Fruit fly (Drosophila melanogaster) whole organism, embryonic: ENCODE measurements around the gene plum.

ENCODE experiments used
- CG10321 ChIP-seq: fragments of 200-800 bp; sonication (Bioruptor generic); IDR thresholded peaks from 2 replicates; pipeline ENCODE4 v1.3.6; 2022; ENCODE audit warnings: missing biosample characterization, missing genetic modification characterization
- CG10543 ChIP-seq: fragments of 200-800 bp; sonication (Bioruptor generic); optimal IDR thresholded peaks from 3 replicates; lab custom pipeline; 2017; ENCODE audit warnings: missing biosample characterization, mild to moderate bottlenecking, missing genetic modification characterization, moderate library complexity
- CG11247 ChIP-seq: fragments of 200-800 bp; sonication (Bioruptor generic); IDR thresholded peaks from 2 replicates; pipeline ENCODE4 v1.3.6; 2022; ENCODE audit warnings: missing biosample characterization, missing genetic modification characterization
- CG11398 ChIP-seq: fragments of 200-800 bp; sonication (Bioruptor generic); optimal IDR thresholded peaks from 2 replicates; lab custom pipeline; 2016; ENCODE audit warnings: missing biosample characterization, missing genetic modification characterization
- CG11695 ChIP-seq: fragments of 200-800 bp; sonication (Bioruptor generic); IDR thresholded peaks from 3 replicates; pipeline ENCODE4 v1.3.6; 2022; ENCODE audit warnings: missing biosample characterization, missing genetic modification characterization
- CG12104 ChIP-seq: fragments of 200-800 bp; sonication (Bioruptor generic); optimal IDR thresholded peaks from 3 replicates; lab custom pipeline; 2016; ENCODE audit warnings: missing biosample characterization, missing genetic modification characterization
- CG13624 ChIP-seq: fragments of 200-800 bp; sonication (Bioruptor generic); optimal IDR thresholded peaks from 2 replicates; lab custom pipeline; 2016; ENCODE audit warnings: missing biosample characterization, missing genetic modification characterization
- CG14667 ChIP-seq: fragments of 200-800 bp; sonication (Bioruptor generic); IDR thresholded peaks from 2 replicates; pipeline ENCODE4 v1.3.6; 2022; ENCODE audit warnings: missing biosample characterization, missing genetic modification characterization
- CG1529 ChIP-seq: fragments of 200-800 bp; sonication (Bioruptor generic); optimal IDR thresholded peaks from 3 replicates; lab custom pipeline; 2018; ENCODE audit warnings: missing biosample characterization, missing genetic modification characterization
- CG1647 ChIP-seq: fragments of 200-800 bp; sonication (Bioruptor generic); optimal IDR thresholded peaks from 3 replicates; lab custom pipeline; 2016; ENCODE audit warnings: missing biosample characterization, missing genetic modification characterization
- CG34376 ChIP-seq: fragments of 200-800 bp; sonication (Bioruptor generic); optimal IDR thresholded peaks from 2 replicates; lab custom pipeline; 2018; ENCODE audit warnings: missing biosample characterization, mild to moderate bottlenecking, missing genetic modification characterization
- CG3838 ChIP-seq: fragments of 200-800 bp; sonication (Bioruptor generic); optimal IDR thresholded peaks from 3 replicates; lab custom pipeline; 2016; ENCODE audit warnings: missing biosample characterization, missing genetic modification characterization
- CG4282 ChIP-seq: fragments of 200-800 bp; sonication (Bioruptor generic); optimal IDR thresholded peaks from 2 replicates; lab custom pipeline; 2016; ENCODE audit warnings: missing biosample characterization, missing genetic modification characterization
- CG43689 ChIP-seq: fragments of 200-800 bp; sonication (Bioruptor generic); IDR thresholded peaks from 2 replicates; pipeline ENCODE4 v1.3.6; 2022; ENCODE audit warnings: missing biosample characterization, missing genetic modification characterization
- CG4730 ChIP-seq: fragments of 200-800 bp; sonication (Bioruptor generic); IDR thresholded peaks from 2 replicates; pipeline ENCODE4 v1.3.6; 2022; ENCODE audit warnings: missing biosample characterization, missing genetic modification characterization
- CG6254 ChIP-seq: fragments of 200-800 bp; sonication (Bioruptor generic); optimal IDR thresholded peaks from 3 replicates; lab custom pipeline; 2017; ENCODE audit warnings: mild to moderate bottlenecking, missing biosample characterization, missing genetic modification reagents, missing genetic modification characterization
- CG6272 ChIP-seq: fragments of 200-800 bp; sonication (Bioruptor generic); IDR thresholded peaks from 2 replicates; pipeline ENCODE4 v1.3.6; 2022; ENCODE audit warnings: missing biosample characterization, missing genetic modification characterization
- CG7357 ChIP-seq: fragments of 200-800 bp; sonication (Bioruptor generic); IDR thresholded peaks from 3 replicates; pipeline ENCODE4 v1.3.6; 2022; ENCODE audit warnings: missing biosample characterization, missing genetic modification characterization
- CG7786 ChIP-seq: fragments of 200-800 bp; sonication (Bioruptor generic); optimal IDR thresholded peaks from 2 replicates; lab custom pipeline; 2016; ENCODE audit warnings: missing biosample characterization, missing genetic modification characterization
- CG9797 ChIP-seq: fragments of 200-800 bp; sonication (Bioruptor generic); optimal IDR thresholded peaks from 3 replicates; lab custom pipeline; 2018; ENCODE audit warnings: missing biosample characterization, mild to moderate bottlenecking, missing genetic modification characterization
- CTCF ChIP-seq: fragments of 200-800 bp; sonication (Bioruptor generic); optimal IDR thresholded peaks from 2 replicates; lab custom pipeline; 2017; ENCODE audit warnings: missing biosample characterization, mild to moderate bottlenecking, missing genetic modification characterization, moderate library complexity
- D19B ChIP-seq: fragments of 200-800 bp; sonication (Bioruptor generic); optimal IDR thresholded peaks from 2 replicates; lab custom pipeline; 2017; ENCODE audit warnings: missing biosample characterization, mild to moderate bottlenecking, missing genetic modification characterization
- Dip3 ChIP-seq: fragments of 200-800 bp; sonication (Bioruptor generic); optimal IDR thresholded peaks from 3 replicates; lab custom pipeline; 2016; ENCODE audit warnings: missing biosample characterization, missing genetic modification characterization
- HLH3B ChIP-seq: fragments of 200-800 bp; sonication (Bioruptor generic); IDR thresholded peaks from 2 replicates; pipeline ENCODE4 v1.3.6; 2022; ENCODE audit warnings: missing biosample characterization, missing genetic modification characterization
- Nf-YA ChIP-seq: fragments of 200-800 bp; sonication (Bioruptor generic); IDR thresholded peaks from 2 replicates; pipeline ENCODE4 v1.3.6; 2022; ENCODE audit warnings: missing biosample characterization, missing genetic modification characterization
- Opbp ChIP-seq: fragments of 200-800 bp; sonication (Bioruptor generic); IDR thresholded peaks from 3 replicates; pipeline ENCODE4 v1.3.6; 2022; ENCODE audit warnings: missing biosample characterization, missing genetic modification characterization; ENCODE audit not compliant: partially characterized antibody
- Ptx1 ChIP-seq: fragments of 200-800 bp; sonication (Bioruptor generic); IDR thresholded peaks from 2 replicates; pipeline ENCODE4 v1.3.6; 2022; ENCODE audit warnings: missing biosample characterization, missing genetic modification characterization
- Spps ChIP-seq: fragments of 200-800 bp; sonication (Bioruptor generic); optimal IDR thresholded peaks from 2 replicates; lab custom pipeline; 2018; ENCODE audit warnings: missing biosample characterization, mild to moderate bottlenecking, missing genetic modification characterization
- ap ChIP-seq: fragments of 200-800 bp; sonication (Bioruptor generic); IDR thresholded peaks from 2 replicates; pipeline ENCODE4 v1.3.6; 2022; ENCODE audit warnings: missing biosample characterization, missing genetic modification characterization
- ash1 ChIP-seq: fragments of 200-800 bp; sonication (Bioruptor generic); optimal IDR thresholded peaks from 2 replicates; lab custom pipeline; 2018; ENCODE audit warnings: missing biosample characterization, mild to moderate bottlenecking, missing genetic modification characterization
- bowl ChIP-seq: fragments of 200-800 bp; sonication (Bioruptor generic); IDR thresholded peaks from 2 replicates; pipeline ENCODE4 v1.3.6; 2022; ENCODE audit warnings: missing biosample characterization, missing genetic modification characterization
- btn ChIP-seq: fragments of 200-800 bp; sonication (Bioruptor generic); optimal IDR thresholded peaks from 2 replicates; lab custom pipeline; 2016; ENCODE audit warnings: missing biosample characterization, missing genetic modification characterization
- cad ChIP-seq: fragments of >200 bp; optimal IDR thresholded peaks from 2 replicates; lab custom pipeline; 2017; ENCODE audit warnings: missing biosample characterization, missing genetic modification characterization
- chinmo ChIP-seq: fragments of 200-800 bp; sonication (Bioruptor generic); IDR thresholded peaks from 4 replicates; pipeline ENCODE4 v1.3.6; 2022; ENCODE audit warnings: missing biosample characterization, missing genetic modification characterization; ENCODE audit not compliant: partially characterized antibody
- ci ChIP-seq: fragments of 200-800 bp; sonication (Bioruptor generic); IDR thresholded peaks from 3 replicates; pipeline ENCODE4 v1.3.6; 2022; ENCODE audit warnings: missing biosample characterization, missing genetic modification characterization
- dm ChIP-seq: fragments of 200-800 bp; sonication (Bioruptor generic); optimal IDR thresholded peaks from 3 replicates; lab custom pipeline; 2016; ENCODE audit warnings: missing biosample characterization, missing genetic modification characterization
- dmrt99B ChIP-seq: fragments of 200-800 bp; sonication (Bioruptor generic); optimal IDR thresholded peaks from 2 replicates; lab custom pipeline; 2018; ENCODE audit warnings: missing biosample characterization, mild to moderate bottlenecking, missing genetic modification characterization, moderate library complexity
- fd96Cb ChIP-seq: fragments of 200-800 bp; sonication (Bioruptor generic); optimal IDR thresholded peaks from 2 replicates; lab custom pipeline; 2018; ENCODE audit warnings: missing biosample characterization, mild to moderate bottlenecking, missing genetic modification characterization, moderate library complexity
- grn ChIP-seq: fragments of 200-800 bp; sonication (Bioruptor generic); optimal IDR thresholded peaks from 3 replicates; lab custom pipeline; 2017; ENCODE audit warnings: missing biosample characterization, missing genetic modification characterization
- hth ChIP-seq: fragments of >200 bp; optimal IDR thresholded peaks from 2 replicates; lab custom pipeline; 2017; ENCODE audit warnings: inconsistent platforms
- lilli ChIP-seq: fragments of 200-800 bp; sonication (Bioruptor generic); optimal IDR thresholded peaks from 3 replicates; lab custom pipeline; 2016; ENCODE audit warnings: missing biosample characterization, missing genetic modification characterization
- nom ChIP-seq: fragments of 200-800 bp; sonication (Bioruptor generic); optimal IDR thresholded peaks from 2 replicates; lab custom pipeline; 2017; ENCODE audit warnings: missing biosample characterization, missing genetic modification characterization, mild to moderate bottlenecking, moderate library complexity, missing genetic modification reagents
- p53 ChIP-seq: fragments of 200-800 bp; sonication (Bioruptor generic); optimal IDR thresholded peaks from 2 replicates; lab custom pipeline; 2016; ENCODE audit warnings: missing biosample characterization, missing genetic modification characterization
- pan ChIP-seq, 4 experiments: fragments of >200 bp in 3 of 4; fragments of 200-800 bp in 1 of 4; sonication (Bioruptor generic) in 1 of 4; optimal IDR thresholded peaks in 3 of 4; IDR thresholded peaks in 1 of 4; 2 replicates each; pipeline versions ENCODE4 v1.3.6 to Lab custom; 2017 to 2022; ENCODE audit warnings: missing biosample characterization in 2 of 4, missing genetic modification characterization in 2 of 4, mixed read lengths in 1 of 4
- prd ChIP-seq, 3 experiments: fragments of >200 bp in 2 of 3; fragments of 200-800 bp in 1 of 3; sonication (Bioruptor generic) in 1 of 3; optimal IDR thresholded peaks in 2 of 3; IDR thresholded peaks in 1 of 3; 2 replicates in 2 of 3; 3 replicates in 1 of 3; pipeline versions ENCODE4 v1.3.6 to Lab custom; 2017 to 2022; ENCODE audit warnings: missing biosample characterization in 1 of 3, missing genetic modification characterization in 1 of 3
- salm ChIP-seq: fragments of 200-800 bp; sonication (Bioruptor generic); optimal IDR thresholded peaks from 2 replicates; lab custom pipeline; 2018; ENCODE audit warnings: missing biosample characterization, mild to moderate bottlenecking, missing genetic modification characterization
- schlank ChIP-seq: fragments of 200-800 bp; sonication (Bioruptor generic); optimal IDR thresholded peaks from 2 replicates; lab custom pipeline; 2018; ENCODE audit warnings: missing biosample characterization, mild to moderate bottlenecking, missing genetic modification characterization
- sens ChIP-seq: fragments of 200-800 bp; sonication (Bioruptor generic); peaks from one replicate; lab custom pipeline; 2016; ENCODE audit warnings: missing biosample characterization, missing genetic modification characterization
- stc ChIP-seq: fragments of 200-800 bp; sonication (Bioruptor generic); IDR thresholded peaks from 2 replicates; pipeline ENCODE4 v1.3.6; 2022; ENCODE audit warnings: missing biosample characterization, missing genetic modification characterization
- stwl ChIP-seq: fragments of 200-800 bp; sonication (Bioruptor generic); optimal IDR thresholded peaks from 3 replicates; lab custom pipeline; 2018; ENCODE audit warnings: missing biosample characterization, mild to moderate bottlenecking, missing genetic modification characterization, moderate library complexity
- toy ChIP-seq: fragments of 200-800 bp; sonication (Bioruptor generic); IDR thresholded peaks from 2 replicates; pipeline ENCODE4 v1.3.6; 2022; ENCODE audit warnings: missing biosample characterization, missing genetic modification characterization

Gene plum

DNA sequence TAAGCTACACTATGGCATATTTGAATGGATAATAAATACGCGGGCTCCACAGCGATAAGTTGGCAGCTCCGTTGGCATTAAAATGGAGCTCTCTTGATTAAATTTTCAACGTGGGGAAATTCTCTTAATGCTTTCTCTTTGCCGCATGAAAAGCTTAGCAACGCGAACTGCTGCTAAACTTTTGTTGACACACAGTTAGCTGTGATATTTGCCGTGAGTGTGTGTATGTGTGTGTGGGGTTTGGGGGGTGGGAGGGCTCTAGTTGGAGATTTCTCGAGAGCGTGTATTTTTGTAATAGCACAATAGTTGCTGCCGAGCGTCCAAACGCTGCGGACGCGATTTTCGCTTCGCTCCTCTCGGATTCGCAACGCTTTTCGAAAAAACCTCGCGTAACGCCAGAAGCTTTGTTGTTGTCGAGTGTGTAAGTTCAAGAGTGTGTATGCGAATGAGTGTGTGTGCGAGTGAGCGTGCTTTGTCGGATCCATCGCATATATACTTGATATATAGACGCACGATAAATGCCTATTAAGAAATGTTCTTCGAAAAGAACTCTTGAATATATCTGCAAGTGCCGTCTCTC, 73.7 kb downstream of the plum start, which contains the start of gene CG5455 (continued):
- peak; percentile 87 for TF ChIP-seq ci (GFP tag; lab: Robert Waterston, UW)
- no peak for TF ChIP-seq CG9797 (GFP tag; lab: Kevin White, UChicago)
- no peak for TF ChIP-seq CG12104
- peak; percentile 72 for TF ChIP-seq nom (GFP tag; lab: Kevin White, UChicago)
- TF ChIP-seq CG10321 (GFP tag; lab: Robert Waterston, UW) = 0 out of 2 replicates have a peak, but pooled peaks have one; percentile 24
- TF ChIP-seq HLH3B (GFP tag; lab: Robert Waterston, UW) = peak; percentile 29; the same call in 1 of the 2 replicates
- TF ChIP-seq CG43689 (GFP tag; lab: Robert Waterston, UW) = 0 out of 2 replicates have a peak, but pooled peaks have one; percentile 39
- TF ChIP-seq stc (GFP tag; lab: Robert Waterston, UW) = peak; percentile 53; the same call in 1 of the 2 replicates
- TF ChIP-seq stwl (tag; lab: Kevin White, UChicago) = no peak
- TF ChIP-seq CG3838 (GFP tag; lab: Kevin White, UChicago) = no peak
- TF ChIP-seq grn (GFP tag; lab: Kevin White, UChicago) = no peak
- no peak for TF ChIP-seq CG1529 (GFP tag; lab: Kevin White, UChicago)
- TF ChIP-seq CG11398 = no peak
- TF ChIP-seq bowl (GFP tag; lab: Robert Waterston, UW) = peak; percentile 85; the same call in 1 of the 2 replicates
- TF ChIP-seq p53 (GFP tag; lab: Kevin White, UChicago) = no peak
- no peak for TF ChIP-seq Dip3 (GFP tag; lab: Kevin White, UChicago)
- peak; percentile 93 for TF ChIP-seq CG10543
- no peak for TF ChIP-seq CG1647 (GFP tag; lab: Kevin White, UChicago)
- TF ChIP-seq dm (GFP tag; lab: Kevin White, UChicago) = no peak
- no peak for TF ChIP-seq CG11247 (GFP tag; lab: Robert Waterston, UW)
- TF ChIP-seq toy (GFP tag; lab: Robert Waterston, UW) = peak; percentile 32; the same call in 1 of the 2 replicates
- peak; percentile 92; the same call in 2 of the 4 replicates for TF ChIP-seq chinmo (GFP tag; lab: Robert Waterston, UW)
- peak; percentile 46 for TF ChIP-seq schlank (tag; lab: Kevin White, UChicago)
- no peak for TF ChIP-seq hth
- no peak for TF ChIP-seq CG4730
- TF ChIP-seq CG6272 (GFP tag; lab: Robert Waterston, UW) = 0 out of 2 replicates have a peak, but pooled peaks have one; percentile 13
- no peak for TF ChIP-seq dmrt99B
- no peak for TF ChIP-seq CG7786 (GFP tag; lab: Kevin White, UChicago)
- no peak for TF ChIP-seq pan (optimal IDR thresholded peaks at IDR 0.05; lab: Kevin White, UChicago)
- peak in 1 of 2 experiments; percentile 62 for TF ChIP-seq pan (GFP tag; optimal IDR thresholded peaks at IDR 0.05 in 1 of 2, IDR thresholded peaks at IDR 0.05 in 1 of 2)
- no peak for TF ChIP-seq CG7357 (GFP tag; lab: Robert Waterston, UW)
- TF ChIP-seq CG11695 = 0 out of 3 replicates have a peak, but pooled peaks have one; percentile 25
- peak; percentile 20 for TF ChIP-seq lilli
- TF ChIP-seq salm (tag; lab: Kevin White, UChicago) = no peak
- TF ChIP-seq CG13624 (GFP tag; lab: Kevin White, UChicago) = no peak
- no peak for TF ChIP-seq D19B
- peak; percentile 23; the same call in 1 of the 2 replicates for TF ChIP-seq Nf-YA (GFP tag; lab: Robert Waterston, UW)
- TF ChIP-seq cad (GFP tag; lab: Kevin White, UChicago) = no peak
- TF ChIP-seq ash1 = no peak
- no peak for TF ChIP-seq Ptx1 (GFP tag; lab: Robert Waterston, UW)
- no peak for TF ChIP-seq ap (GFP tag; lab: Robert Waterston, UW)
- TF ChIP-seq Spps (tag; lab: Kevin White, UChicago) = no peak
- TF ChIP-seq CG6254 (GFP tag; lab: Kevin White, UChicago) = peak; percentile 35
- no peak for TF ChIP-seq CG14667 (GFP tag; lab: Robert Waterston, UW)
- no peak for TF ChIP-seq CTCF (GFP tag; lab: Kevin White, UChicago)
- TF ChIP-seq fd96Cb (tag; lab: Kevin White, UChicago) = no peak
- no peak for TF ChIP-seq CG4282 (GFP tag; lab: Kevin White, UChicago)
- TF ChIP-seq prd (optimal IDR thresholded peaks at IDR 0.05; lab: Kevin White, UChicago) = no peak
- no peak; the same call in 2 of the 3 replicates for TF ChIP-seq prd (GFP tag; IDR thresholded peaks at IDR 0.05; lab: Robert Waterston, UW)
- TF ChIP-seq Opbp (GFP tag; lab: Robert Waterston, UW) = peak; percentile 62; the same call in 1 of the 3 replicates
- no peak for TF ChIP-seq btn (GFP tag; lab: Kevin White, UChicago)
- TF ChIP-seq sens (GFP tag; lab: Kevin White, UChicago) = peak; percentile 74
- peak; percentile 93 for TF ChIP-seq CG34376
